Worm (Caenorhabditis elegans) whole organism, midembryonic: ENCODE data around the gene C35A5.3.
A peak's percentile ranks its signal among the peaks of the same experiment; 100 is the strongest.

Experiments
- T22C8.4 ChIP-seq: fragments of 200-800 bp; sonication (Bioruptor generic); IDR thresholded peaks from 2 replicates; pipeline ENCODE4 v1.3.6; 2022; ENCODE audit warnings: missing genetic modification characterization, missing compliant biosample characterization
- cog-1 ChIP-seq: sonication (generic microtip); optimal IDR thresholded peaks from 2 replicates; lab custom pipeline; 2016; ENCODE audit warnings: missing genetic modification characterization, missing compliant biosample characterization
- flt-1 ChIP-seq: fragments of 200-800 bp; sonication (Bioruptor generic); IDR thresholded peaks from 2 replicates; pipeline ENCODE4 v1.3.6; 2022; ENCODE audit warnings: missing genetic modification characterization, missing compliant biosample characterization
- klf-2 ChIP-seq: fragments of 200-800 bp; sonication (Bioruptor generic); conservative IDR thresholded peaks from 2 replicates; pipeline ENCODE4 v1.3.6; 2022; ENCODE audit warnings: missing genetic modification reagents, missing genetic modification characterization, missing compliant biosample characterization
- med-1 ChIP-seq: sonication (generic microtip); optimal IDR thresholded peaks from 2 replicates; lab custom pipeline; 2017; ENCODE audit warnings: missing genetic modification characterization, mild to moderate bottlenecking, missing compliant biosample characterization, antibody characterized with exemption, missing genetic modification reagents; ENCODE audit not compliant: insufficient read depth
- ref-1 ChIP-seq: fragments of 200-800 bp; sonication (Bioruptor generic); conservative IDR thresholded peaks from 2 replicates; pipeline ENCODE4 v1.3.6; 2022; ENCODE audit warnings: missing genetic modification reagents, missing genetic modification characterization, missing compliant biosample characterization
- tab-1 ChIP-seq: fragments of 200-800 bp; sonication (Bioruptor generic); IDR thresholded peaks from 2 replicates; pipeline ENCODE4 v1.3.6; 2022; ENCODE audit warnings: missing genetic modification characterization, missing compliant biosample characterization
- ztf-23 ChIP-seq: fragments of 200-800 bp; sonication (Bioruptor generic); IDR thresholded peaks from 2 replicates; pipeline ENCODE4 v1.3.6; 2022; ENCODE audit warnings: missing genetic modification reagents, missing genetic modification characterization, missing compliant biosample characterization
- ztf-29 ChIP-seq: fragments of 200-800 bp; sonication (Bioruptor generic); IDR thresholded peaks from 2 replicates; pipeline ENCODE4 v1.3.6; 2022; ENCODE audit warnings: missing genetic modification reagents, missing genetic modification characterization, missing compliant biosample characterization

- no peak for TF ChIP-seq ztf-29 (GFP tag; lab: Robert Waterston, UW)
- TF ChIP-seq med-1 = peak; percentile 1
- TF ChIP-seq flt-1 (GFP tag; lab: Robert Waterston, UW) = no peak
- no peak for TF ChIP-seq tab-1 (GFP tag; lab: Robert Waterston, UW)
- peak; percentile 58 for TF ChIP-seq cog-1 (tag; lab: Kevin White, UChicago)
- peak; percentile 94 for TF ChIP-seq ztf-23 (GFP tag; lab: Robert Waterston, UW)
- no peak for TF ChIP-seq klf-2 (GFP tag; lab: Robert Waterston, UW)
- no peak for TF ChIP-seq T22C8.4 (GFP tag; lab: Robert Waterston, UW)
- TF ChIP-seq ref-1 = no peak
These were observed 35.6 kb upstream of the C35A5.3 start for ce11 chrV:10536808-10537207.
